Worm (Caenorhabditis elegans) whole organism, L4 larva: ENCODE results near the gene secs-1.
A peak's percentile ranks its signal among the peaks of the same experiment; 100 is the strongest.

Source experiments
- F10B5.3 ChIP-seq: sonication (generic microtip); optimal IDR thresholded peaks from 2 replicates; lab custom pipeline; 2016; ENCODE audit warnings: mild to moderate bottlenecking, missing genetic modification characterization, missing compliant biosample characterization
- F37D6.2 ChIP-seq: sonication (generic microtip); optimal IDR thresholded peaks from 2 replicates; lab custom pipeline; 2016; ENCODE audit warnings: mild to moderate bottlenecking, missing genetic modification characterization, missing compliant biosample characterization
- T26A8.4 ChIP-seq: fragments of 200-800 bp; sonication (Bioruptor generic); IDR thresholded peaks from 2 replicates; pipeline ENCODE4 v1.3.6; 2022; ENCODE audit warnings: missing genetic modification characterization, missing compliant biosample characterization
- Y48G9A.11 ChIP-seq: fragments of 200-800 bp; sonication (Bioruptor generic); IDR thresholded peaks from 2 replicates; pipeline ENCODE4 v1.3.6; 2022; ENCODE audit warnings: missing genetic modification reagents, missing genetic modification characterization, missing compliant biosample characterization
- aha-1 ChIP-seq: fragments of 150-350 bp; peaks from one replicate; lab custom pipeline; 2014; ENCODE audit warnings: missing biosample characterization, missing genetic modification characterization
- aly-2 ChIP-seq: sonication (generic microtip); optimal IDR thresholded peaks from 2 replicates; lab custom pipeline; 2018; ENCODE audit warnings: missing biosample characterization, missing genetic modification characterization
- arid-1 ChIP-seq: fragments of 200-800 bp; sonication (Bioruptor generic); conservative IDR thresholded peaks from 2 replicates; pipeline ENCODE4 v1.3.6; 2022; ENCODE audit warnings: missing genetic modification reagents, missing genetic modification characterization, missing compliant biosample characterization
- ceh-32 ChIP-seq: sonication (generic microtip); optimal IDR thresholded peaks from 2 replicates; lab custom pipeline; 2016; ENCODE audit warnings: mild to moderate bottlenecking, missing genetic modification characterization, missing compliant biosample characterization; ENCODE audit not compliant: poor library complexity
- ces-1 ChIP-seq: fragments of 150-350 bp; sonication (generic microtip); optimal IDR thresholded peaks from 4 replicates; lab custom pipeline; 2014; ENCODE audit warnings: missing biosample characterization, missing genetic modification reagents, missing genetic modification characterization
- daf-16 ChIP-seq, 3 experiments: sonication (generic microtip); optimal IDR thresholded peaks; 2 replicates each; lab custom pipeline; 2016 to 2017; ENCODE audit warnings: missing genetic modification characterization in 3 of 3, missing genetic modification reagents in 3 of 3, mild to moderate bottlenecking in 2 of 3, missing compliant biosample characterization in 2 of 3, missing biosample characterization in 1 of 3, moderate library complexity in 1 of 3
- daf-19 ChIP-seq: fragments of 200-800 bp; sonication (Bioruptor generic); conservative IDR thresholded peaks from 2 replicates; pipeline ENCODE4 v1.3.6; 2022; ENCODE audit warnings: missing genetic modification characterization, missing compliant biosample characterization
- dmd-8 ChIP-seq: fragments of 200-800 bp; sonication (Bioruptor generic); IDR thresholded peaks from 2 replicates; pipeline ENCODE4 v1.3.6; 2022; ENCODE audit warnings: missing genetic modification characterization, missing compliant biosample characterization
- dmd-9 ChIP-seq: fragments of 200-800 bp; sonication (Bioruptor generic); IDR thresholded peaks from 2 replicates; pipeline ENCODE4 v1.3.6; 2022; ENCODE audit warnings: missing genetic modification reagents, missing genetic modification characterization, missing compliant biosample characterization
- dpl-1 ChIP-seq: fragments of 150-350 bp; optimal IDR thresholded peaks from 2 replicates; lab custom pipeline; 2014; ENCODE audit warnings: missing biosample characterization, missing genetic modification reagents, missing genetic modification characterization
- dve-1 ChIP-seq: sonication (generic microtip); optimal IDR thresholded peaks from 2 replicates; lab custom pipeline; 2017; ENCODE audit warnings: antibody characterized with exemption, mild to moderate bottlenecking, missing genetic modification characterization, missing compliant biosample characterization; ENCODE audit not compliant: insufficient read depth
- fos-1 ChIP-seq: fragments of 150-350 bp; optimal IDR thresholded peaks from 2 replicates; lab custom pipeline; 2014; ENCODE audit warnings: missing biosample characterization, missing genetic modification characterization
- gei-8 ChIP-seq: fragments of 200-800 bp; sonication (Bioruptor generic); optimal IDR thresholded peaks from 2 replicates; lab custom pipeline; 2018; ENCODE audit warnings: mild to moderate bottlenecking, missing genetic modification characterization, missing compliant biosample characterization
- hlh-30 ChIP-seq: sonication (generic microtip); optimal IDR thresholded peaks from 2 replicates; lab custom pipeline; 2017; ENCODE audit warnings: antibody characterized with exemption, mild to moderate bottlenecking, missing genetic modification characterization, missing compliant biosample characterization; ENCODE audit not compliant: insufficient read depth
- lim-7 ChIP-seq: fragments of 200-800 bp; sonication (Bioruptor generic); IDR thresholded peaks from 2 replicates; pipeline ENCODE4 v1.3.6; 2022; ENCODE audit warnings: missing genetic modification characterization, missing compliant biosample characterization
- lin-15B ChIP-seq: fragments of 150-350 bp; sonication (generic microtip); optimal IDR thresholded peaks from 3 replicates; lab custom pipeline; 2014; ENCODE audit warnings: missing biosample characterization, missing genetic modification characterization
- lin-38 ChIP-seq: fragments of 200-800 bp; sonication (Bioruptor generic); IDR thresholded peaks from 2 replicates; pipeline ENCODE4 v1.3.6; 2022; ENCODE audit warnings: missing genetic modification reagents, missing genetic modification characterization, missing compliant biosample characterization
- lsy-2 ChIP-seq, 2 experiments: fragments of 150-350 bp in 1 of 2; sonication (generic microtip) in 1 of 2; optimal IDR thresholded peaks; 2 replicates each; lab custom pipeline; 2014 to 2017; ENCODE audit warnings: missing biosample characterization in 2 of 2, missing genetic modification characterization in 2 of 2
- madf-5 ChIP-seq, 2 experiments: fragments of 200-800 bp; sonication (Bioruptor generic); IDR thresholded peaks; 2 replicates each; pipeline ENCODE4 v1.3.6; 2022; ENCODE audit warnings: missing compliant biosample characterization in 2 of 2, missing genetic modification characterization in 2 of 2
- madf-9 ChIP-seq: fragments of 200-800 bp; sonication (Bioruptor generic); conservative IDR thresholded peaks from 2 replicates; pipeline ENCODE4 v1.3.6; 2022; ENCODE audit warnings: missing genetic modification reagents, missing genetic modification characterization, missing compliant biosample characterization
- mdl-1 ChIP-seq, 2 experiments: fragments of 150-350 bp in 1 of 2; sonication (generic microtip) in 1 of 2; optimal IDR thresholded peaks; 2 replicates each; lab custom pipeline; 2014 to 2017; ENCODE audit warnings: missing biosample characterization in 2 of 2, missing genetic modification characterization in 2 of 2
- nhr-102 ChIP-seq: sonication (generic microtip); optimal IDR thresholded peaks from 2 replicates; lab custom pipeline; 2016; ENCODE audit warnings: mild to moderate bottlenecking, missing genetic modification characterization, moderate library complexity, missing compliant biosample characterization
- nhr-11 ChIP-seq: fragments of 150-350 bp; optimal IDR thresholded peaks from 2 replicates; lab custom pipeline; 2014; ENCODE audit warnings: missing biosample characterization, missing genetic modification characterization
- nhr-111 ChIP-seq: fragments of 200-800 bp; sonication (Bioruptor generic); optimal IDR thresholded peaks from 2 replicates; lab custom pipeline; 2018; ENCODE audit warnings: mild to moderate bottlenecking, missing genetic modification characterization, missing compliant biosample characterization
- nhr-237 ChIP-seq: sonication (generic microtip); optimal IDR thresholded peaks from 2 replicates; lab custom pipeline; 2017; ENCODE audit warnings: missing biosample characterization, missing genetic modification characterization
- nhr-25 ChIP-seq: sonication (generic microtip); optimal IDR thresholded peaks from 2 replicates; lab custom pipeline; 2017; ENCODE audit warnings: missing genetic modification characterization, mild to moderate bottlenecking, missing compliant biosample characterization, antibody characterized with exemption, moderate library complexity, borderline replicate concordance; ENCODE audit not compliant: insufficient read depth
- nhr-41 ChIP-seq: fragments of 200-800 bp; sonication (Bioruptor generic); IDR thresholded peaks from 2 replicates; pipeline ENCODE4 v1.3.6; 2022; ENCODE audit warnings: missing genetic modification reagents, missing genetic modification characterization, missing compliant biosample characterization
- nhr-6 ChIP-seq: fragments of 150-350 bp; optimal IDR thresholded peaks from 2 replicates; lab custom pipeline; 2014; ENCODE audit warnings: missing biosample characterization, missing genetic modification characterization
- skn-1 ChIP-seq: fragments of 150-350 bp; optimal IDR thresholded peaks from 2 replicates; lab custom pipeline; 2014; ENCODE audit warnings: missing biosample characterization, missing genetic modification characterization
- spr-3 ChIP-seq: fragments of 200-800 bp; sonication (Bioruptor generic); optimal IDR thresholded peaks from 2 replicates; lab custom pipeline; 2018; ENCODE audit warnings: mild to moderate bottlenecking, missing genetic modification characterization, missing compliant biosample characterization
- tra-1 ChIP-seq: fragments of 200-800 bp; sonication (Bioruptor generic); IDR thresholded peaks from 2 replicates; pipeline ENCODE4 v1.3.6; 2022; ENCODE audit warnings: missing genetic modification reagents, missing genetic modification characterization, missing compliant biosample characterization
- unc-62 ChIP-seq, 3 experiments: fragments of 150-350 bp in 1 of 3; sonication (generic microtip); optimal IDR thresholded peaks in 2 of 3; peaks in 1 of 3; 1 replicate in 1 of 3; 2 replicates in 2 of 3; lab custom pipeline; 2014 to 2017; ENCODE audit warnings: missing biosample characterization in 3 of 3, missing genetic modification characterization in 3 of 3, missing genetic modification reagents in 3 of 3, missing genotype in 1 of 3
- zip-2 ChIP-seq: fragments of 150-350 bp; optimal IDR thresholded peaks from 2 replicates; lab custom pipeline; 2014; ENCODE audit warnings: missing biosample characterization, missing genetic modification characterization
- ztf-11 ChIP-seq: fragments of 150-350 bp; optimal IDR thresholded peaks from 2 replicates; lab custom pipeline; 2014; ENCODE audit warnings: missing biosample characterization, missing genetic modification characterization

Gene secs-1

DNA sequence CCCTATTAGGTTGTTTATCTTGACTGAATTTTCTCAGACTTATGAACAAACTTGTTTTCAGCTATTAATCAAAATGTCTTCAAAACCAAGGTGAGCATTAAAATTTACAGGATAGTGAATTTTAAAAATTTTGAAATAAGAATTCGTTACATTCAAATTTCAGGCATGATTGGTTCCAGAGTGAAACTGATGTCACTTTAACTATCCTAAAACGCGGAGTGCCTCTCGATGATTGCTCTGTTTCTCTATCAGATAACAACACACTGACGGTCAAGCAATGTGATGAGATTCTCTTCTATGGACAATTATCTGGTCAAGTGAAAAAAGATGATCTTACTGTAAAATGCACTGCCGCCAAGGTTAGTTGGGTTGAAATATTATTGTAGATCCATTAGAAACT lies 32.9 kb downstream of the secs-1 start, which contains the start of gene D1054.3 (continued):
- TF ChIP-seq nhr-237 = no peak

ce11 chrV:10770026-10770425 lies 34.2 kb downstream of the secs-1 start, which contains the start of the genes D1054.1 and pas-2:
D1054.1 (minus strand) TSS chrV:10770217.
pas-2 (plus strand) TSS chrV:10770368.
- TF ChIP-seq gei-8 (GFP tag; lab: Kevin White, UChicago) (no peak), dmd-9 (GFP tag; lab: Robert Waterston, UW) (no peak), F37D6.2 (tag; lab: Kevin White, UChicago) (no peak), Y48G9A.11 (GFP tag; lab: Robert Waterston, UW) (no peak), F10B5.3 (tag; lab: Kevin White, UChicago) (no peak), fos-1 (tag; lab: Kevin White, UChicago) (no peak), mdl-1 (tag; optimal IDR thresholded peaks at IDR 0.05; lab: Kevin White, UChicago) (no peak), nhr-25 (tag; lab: Kevin White, UChicago) (no peak), nhr-102 (tag; lab: Kevin White, UChicago) (no peak), ztf-11 (tag; lab: Kevin White, UChicago) (no peak), lin-38 (GFP tag; lab: Robert Waterston, UW) (peak; percentile 68), ces-1 (GFP tag; lab: Kevin White, UChicago) (peak; percentile 25), lsy-2 (tag; optimal IDR thresholded peaks at IDR 0.05; lab: Kevin White, UChicago) (peak in 1 of 2 experiments; percentile 35), daf-16 (GFP tag; optimal IDR thresholded peaks at IDR 0.05; lab: Kevin White, UChicago) (no peak), daf-16 (tag; optimal IDR thresholded peaks at IDR 0.05; lab: Kevin White, UChicago) (peak; percentile 31), dmd-8 (GFP tag; lab: Robert Waterston, UW) (no peak), nhr-111 (GFP tag; lab: Kevin White, UChicago) (no peak), skn-1 (no peak), ceh-32 (no peak), aly-2 (no peak), nhr-237 (no peak), dpl-1 (GFP tag; lab: Kevin White, UChicago) (peak; percentile 7), madf-5 (GFP tag; IDR thresholded peaks at IDR 0.05; lab: Robert Waterston, UW) (no peak)

ce11 chrV:10768892-10769291 lies 35.4 kb downstream of the secs-1 start:
- TF ChIP-seq unc-62 (GFP tag; optimal IDR thresholded peaks at IDR 0.05 in 1 of 2; lab: Kevin White, UChicago) (peak in 1 of 2 experiments; percentile 44), unc-62 (tag; optimal IDR thresholded peaks at IDR 0.05; lab: Kevin White, UChicago) (no peak), daf-16 (GFP tag; optimal IDR thresholded peaks at IDR 0.05; lab: Kevin White, UChicago) (no peak), daf-16 (tag; optimal IDR thresholded peaks at IDR 0.05; lab: Kevin White, UChicago) (no peak)

- TF ChIP-seq spr-3 (no peak), aha-1 (tag; lab: Kevin White, UChicago) (no peak), lim-7 (GFP tag; lab: Robert Waterston, UW) (no peak), hlh-30 (tag; lab: Kevin White, UChicago) (no peak), tra-1 (GFP tag; lab: Robert Waterston, UW) (no peak), madf-5 (GFP tag; IDR thresholded peaks at IDR 0.05; lab: Robert Waterston, UW) (no peak), zip-2 (no peak), nhr-41 (GFP tag; lab: Robert Waterston, UW) (no peak), nhr-11 (no peak), lin-15B (tag; lab: Kevin White, UChicago) (no peak), nhr-6 (tag; lab: Kevin White, UChicago) (no peak)
These were observed 40.2 kb downstream of the secs-1 start, which contains the start of gene ocr-1 for ce11 chrV:10764066-10764465. ocr-1 (plus strand) TSS chrV:10764366.

ce11 chrV:10762695-10763094 lies 41.6 kb downstream of the secs-1 start, which contains the start of gene sre-6:
sre-6 (minus strand) TSS chrV:10762795.
- TF ChIP-seq dve-1 (tag; lab: Kevin White, UChicago) = no peak
- TF ChIP-seq spr-3 = no peak
- TF ChIP-seq aly-2 = no peak
- TF ChIP-seq madf-9 = no peak
- no peak for TF ChIP-seq ceh-32
- TF ChIP-seq fos-1 (tag; lab: Kevin White, UChicago) = no peak
- no peak for TF ChIP-seq arid-1 (GFP tag; lab: Robert Waterston, UW)
- no peak for TF ChIP-seq nhr-102 (tag; lab: Kevin White, UChicago)
- TF ChIP-seq dpl-1 (GFP tag; lab: Kevin White, UChicago) = no peak
- no peak for TF ChIP-seq nhr-25 (tag; lab: Kevin White, UChicago)
- no peak for TF ChIP-seq T26A8.4 (GFP tag; lab: Robert Waterston, UW)
- TF ChIP-seq daf-19 = no peak
